Worm (Caenorhabditis elegans): ENCODE measurements around the gene fbxb-118.

The fbxb-118 gene

DNA sequence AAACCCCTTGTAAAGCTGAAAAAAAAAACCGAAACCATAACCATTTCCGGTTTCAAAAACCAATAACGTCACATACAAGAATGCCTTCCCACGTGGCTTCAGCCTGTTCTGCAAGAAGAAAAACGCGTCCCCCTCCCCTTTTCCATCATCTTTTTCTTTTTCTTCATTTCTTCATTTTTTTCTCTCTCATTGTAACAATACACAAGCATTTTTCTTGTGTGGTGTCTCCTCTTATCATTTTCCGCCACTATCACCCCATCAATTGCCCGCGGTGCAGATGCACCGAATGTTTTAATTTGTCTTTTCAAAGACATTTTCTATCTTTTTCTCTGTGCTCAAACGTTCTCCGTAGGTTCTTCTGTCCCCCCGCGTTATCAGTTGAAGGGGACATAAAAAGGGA lies 25.3 kb upstream of the fbxb-118 start (continued):
- TF ChIP-seq nhr-12 (tag; optimal IDR thresholded peaks at IDR 0.05) (no peak), egl-27 (tag; optimal IDR thresholded peaks at IDR 0.05) (peak; percentile 73), ceh-82 (tag; optimal IDR thresholded peaks at IDR 0.05) (no peak), ceh-16 (tag; optimal IDR thresholded peaks at IDR 0.05) (no peak), nhr-237 (tag; optimal IDR thresholded peaks at IDR 0.05) (no peak), ZK546.5 (tag; optimal IDR thresholded peaks at IDR 0.05) (no peak)

DNA sequence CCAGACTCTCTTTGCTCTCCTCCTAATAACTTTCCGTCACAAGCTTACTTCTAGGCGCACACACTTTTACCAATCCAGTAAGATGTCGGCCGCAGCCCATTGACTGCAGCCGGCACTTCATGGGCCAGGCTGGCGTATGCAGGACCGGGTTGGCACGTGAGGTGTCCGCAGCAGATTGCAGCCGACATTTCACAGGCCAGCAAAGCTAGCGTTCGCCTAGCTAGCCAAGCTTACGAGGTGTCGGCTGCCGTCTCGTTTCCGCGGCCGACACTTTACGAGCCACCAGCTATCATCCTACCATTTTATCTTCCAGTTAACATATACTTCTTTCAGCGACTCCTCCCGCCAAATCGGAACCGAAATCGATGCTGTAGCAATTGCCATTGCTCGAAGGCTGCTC lies 21.7 kb upstream of the fbxb-118 start:
- TF ChIP-seq alr-1 (tag; optimal IDR thresholded peaks at IDR 0.05) (no peak), sem-4 (tag; optimal IDR thresholded peaks at IDR 0.05) (no peak), egl-27 (tag; optimal IDR thresholded peaks at IDR 0.05) (no peak), nhr-21 (tag; optimal IDR thresholded peaks at IDR 0.05) (no peak), unc-62 (GFP tag; optimal IDR thresholded peaks at IDR 0.05) (no peak), sma-3 (GFP tag; optimal IDR thresholded peaks at IDR 0.05) (no peak), mab-5 (tag; optimal IDR thresholded peaks at IDR 0.05) (no peak), lin-39 (tag; optimal IDR thresholded peaks at IDR 0.05) (no peak), ama-1 (optimal IDR thresholded peaks at IDR 0.05) (no peak), crh-2 (tag; optimal IDR thresholded peaks at IDR 0.05) (no peak), lin-13 (GFP tag; optimal IDR thresholded peaks at IDR 0.05) (no peak), nhr-77 (tag; optimal IDR thresholded peaks at IDR 0.05) (no peak), peb-1 (tag; optimal IDR thresholded peaks at IDR 0.05) (no peak), zag-1 (tag; optimal IDR thresholded peaks at IDR 0.05) (no peak)

DNA sequence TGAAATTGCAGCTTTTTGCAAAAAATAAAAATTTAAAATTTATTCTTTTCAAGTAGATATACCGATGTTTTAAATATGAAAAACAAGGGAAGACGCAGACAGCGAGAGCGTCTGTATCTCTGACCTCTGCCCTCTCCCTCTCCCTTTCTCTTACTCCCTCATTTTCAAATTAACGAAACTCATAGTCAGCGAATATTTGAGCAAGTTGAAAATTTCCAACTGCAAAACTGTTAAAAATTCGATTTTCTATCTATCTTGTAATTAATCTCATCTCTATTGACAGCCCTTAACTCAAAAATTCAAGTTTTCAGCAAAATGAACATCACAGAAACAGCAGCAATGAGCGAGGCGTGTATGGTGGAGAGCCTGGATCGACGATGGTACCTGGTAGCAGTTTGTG lies 18.9 kb upstream of the fbxb-118 start, which contains the start of gene R11F4.2:
R11F4.2 (plus strand) TSS at position 301 of the 400 bp plus-strand sequence.
- TF ChIP-seq lsy-2 (tag; optimal IDR thresholded peaks at IDR 0.05) (no peak), ama-1 (optimal IDR thresholded peaks at IDR 0.05) (no peak)

DNA sequence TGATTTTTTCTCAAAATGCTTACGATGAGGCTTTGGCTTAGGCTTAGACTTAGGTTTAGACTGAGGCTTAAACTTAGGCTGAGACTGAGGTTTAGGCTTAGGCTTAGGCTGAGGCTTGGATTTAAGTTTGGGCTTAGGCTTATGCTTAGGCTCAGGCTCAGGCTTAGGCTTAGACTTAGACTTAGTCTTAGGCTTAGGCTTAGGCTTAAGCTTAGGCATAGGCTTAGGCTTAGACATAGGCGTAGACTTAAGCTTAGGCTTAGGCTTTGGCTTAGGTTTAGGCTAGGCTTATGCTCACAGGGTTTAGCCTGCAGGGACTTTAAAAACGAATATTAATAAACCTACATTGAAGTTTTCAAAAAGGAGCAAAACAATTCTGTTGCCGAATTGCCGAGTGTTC lies 18.0 kb upstream of the fbxb-118 start:
- TF ChIP-seq nhr-10 (tag; optimal IDR thresholded peaks at IDR 0.05) = no peak
- TF ChIP-seq aly-2 (tag; optimal IDR thresholded peaks at IDR 0.05) = no peak

DNA sequence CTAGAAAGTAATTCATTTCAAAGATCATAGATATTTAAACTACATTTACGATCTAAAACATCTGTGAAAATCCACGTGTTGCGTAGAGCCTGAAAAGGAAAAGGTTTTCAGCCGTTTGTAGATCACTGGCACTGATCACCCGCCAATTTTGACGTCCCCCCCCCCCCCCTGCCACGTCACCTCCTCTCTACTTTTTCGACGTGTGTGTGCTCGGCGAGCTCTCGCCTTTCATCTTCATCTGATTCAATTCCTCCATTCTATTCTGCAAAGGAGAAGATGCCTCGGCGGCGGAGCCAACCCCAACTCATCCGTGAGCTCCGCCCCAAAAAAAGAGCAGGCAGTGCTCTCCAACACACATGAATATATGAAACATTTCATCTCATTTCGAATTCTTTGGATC lies 17.2 kb upstream of the fbxb-118 start:
- TF ChIP-seq nhr-129 (tag; optimal IDR thresholded peaks at IDR 0.05) (no peak), nhr-237 (tag; optimal IDR thresholded peaks at IDR 0.05) (no peak), lin-11 (tag; optimal IDR thresholded peaks at IDR 0.05) (no peak), peb-1 (tag; optimal IDR thresholded peaks at IDR 0.05) (no peak), unc-55 (GFP tag; optimal IDR thresholded peaks at IDR 0.05) (no peak), sma-3 (GFP tag; optimal IDR thresholded peaks at IDR 0.05) (no peak), ZK546.5 (tag; optimal IDR thresholded peaks at IDR 0.05) (no peak), ztf-1 (GFP tag; conservative IDR thresholded peaks at IDR 0.05) (no peak), lsy-2 (tag; optimal IDR thresholded peaks at IDR 0.05) (no peak), nhr-25 (tag; optimal IDR thresholded peaks at IDR 0.05) (no peak), crh-2 (tag; optimal IDR thresholded peaks at IDR 0.05) (no peak)

DNA sequence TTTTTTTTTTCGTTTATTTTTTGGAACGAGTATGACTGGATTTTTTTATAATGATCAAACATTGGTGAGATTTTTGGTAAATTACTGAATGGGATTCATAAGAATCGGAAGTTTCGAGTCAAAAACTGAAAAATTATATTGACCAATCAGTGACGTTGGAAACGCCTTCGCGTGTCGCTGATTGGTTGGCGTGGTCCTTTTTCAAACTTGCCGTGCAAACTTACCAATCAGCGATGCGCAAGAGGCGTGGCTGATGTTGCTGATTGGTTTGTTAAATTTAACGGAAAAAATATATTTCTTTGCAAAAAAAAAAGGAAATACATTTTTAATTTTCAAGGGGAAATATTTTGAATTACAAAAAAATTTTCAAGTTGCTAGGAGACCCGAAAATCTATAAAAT lies 10.8 kb upstream of the fbxb-118 start:
- TF ChIP-seq Y55F3AM.14 (GFP tag; optimal IDR thresholded peaks at IDR 0.05) (no peak), peb-1 (tag; optimal IDR thresholded peaks at IDR 0.05) (no peak), aly-2 (tag; optimal IDR thresholded peaks at IDR 0.05) (no peak), egl-27 (tag; optimal IDR thresholded peaks at IDR 0.05) (no peak), ceh-82 (tag; optimal IDR thresholded peaks at IDR 0.05) (no peak), nhr-77 (tag; optimal IDR thresholded peaks at IDR 0.05) (no peak), dmd-4 (tag; optimal IDR thresholded peaks at IDR 0.05) (no peak), nhr-10 (tag; optimal IDR thresholded peaks at IDR 0.05) (no peak), snpc-4 (tag; optimal IDR thresholded peaks at IDR 0.05) (no peak), nhr-237 (tag; optimal IDR thresholded peaks at IDR 0.05) (no peak), R02D3.7 (tag; optimal IDR thresholded peaks at IDR 0.05) (no peak), nhr-129 (tag; optimal IDR thresholded peaks at IDR 0.05) (no peak), mdl-1 (tag; optimal IDR thresholded peaks at IDR 0.05) (no peak), ztf-1 (GFP tag; conservative IDR thresholded peaks at IDR 0.05) (no peak)

DNA sequence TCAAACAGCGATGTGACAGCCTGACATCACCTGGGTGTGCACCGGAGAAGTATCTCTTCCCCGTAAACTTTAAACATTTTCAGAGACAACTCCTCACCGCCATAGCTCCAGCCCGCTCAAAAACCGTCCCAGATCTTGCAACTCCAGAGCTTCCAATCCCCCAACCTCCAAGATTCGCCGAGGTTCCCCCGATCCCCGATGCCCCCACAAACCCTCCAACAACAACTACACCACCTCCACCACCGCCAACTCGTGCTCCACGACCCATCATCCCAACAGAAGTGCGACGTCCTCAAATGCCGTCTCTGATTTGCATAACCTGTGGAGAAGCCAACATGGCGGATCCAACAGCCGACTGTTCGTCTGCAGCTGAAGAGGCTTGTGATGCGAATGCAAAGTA lies 7.2 kb upstream of the fbxb-118 start:
- TF ChIP-seq peb-1 (tag; optimal IDR thresholded peaks at IDR 0.05) (no peak), ceh-82 (tag; optimal IDR thresholded peaks at IDR 0.05) (no peak), nhr-21 (tag; optimal IDR thresholded peaks at IDR 0.05) (no peak), unc-39 (tag; optimal IDR thresholded peaks at IDR 0.05) (no peak), nhr-6 (tag; optimal IDR thresholded peaks at IDR 0.05) (no peak), F13H6.1 (tag; optimal IDR thresholded peaks at IDR 0.05) (no peak), sma-3 (GFP tag; optimal IDR thresholded peaks at IDR 0.05) (no peak)
